Fruit fly (Drosophila melanogaster) whole organism, embryonic: ENCODE data around the gene CG14965.

Experiments used
- C15 ChIP-seq: fragments of 200-800 bp; sonication (Bioruptor generic); IDR thresholded peaks from 3 replicates; pipeline ENCODE4 v1.3.6; 2022; ENCODE audit warnings: missing biosample characterization, missing genetic modification characterization
- CG10267 ChIP-seq: fragments of 200-800 bp; sonication (Bioruptor generic); optimal IDR thresholded peaks from 2 replicates; lab custom pipeline; 2018; ENCODE audit warnings: missing biosample characterization, mild to moderate bottlenecking, missing genetic modification characterization, moderate library complexity
- CG10366 ChIP-seq: fragments of 200-800 bp; sonication (Bioruptor generic); IDR thresholded peaks from 2 replicates; pipeline ENCODE4 v1.3.6; 2022; ENCODE audit warnings: missing biosample characterization, missing genetic modification characterization
- CG13424 ChIP-seq: fragments of 200-800 bp; sonication (Bioruptor generic); optimal IDR thresholded peaks from 2 replicates; lab custom pipeline; 2019; ENCODE audit warnings: missing biosample characterization, mild to moderate bottlenecking, missing genetic modification characterization, moderate library complexity
- CG14014 ChIP-seq: fragments of 200-800 bp; sonication (Bioruptor generic); IDR thresholded peaks from 2 replicates; pipeline ENCODE4 v1.3.6; 2022; ENCODE audit warnings: missing biosample characterization, missing genetic modification characterization
- CG14860 ChIP-seq: fragments of 200-800 bp; sonication (Bioruptor generic); IDR thresholded peaks from 3 replicates; pipeline ENCODE4 v1.3.6; 2022; ENCODE audit warnings: missing biosample characterization, missing genetic modification characterization; ENCODE audit not compliant: partially characterized antibody
- CG16815 ChIP-seq: fragments of 200-800 bp; sonication (Bioruptor generic); optimal IDR thresholded peaks from 3 replicates; lab custom pipeline; 2017; ENCODE audit warnings: missing biosample characterization, mild to moderate bottlenecking, missing genetic modification characterization
- CG2120 ChIP-seq: fragments of 200-800 bp; sonication (Bioruptor generic); optimal IDR thresholded peaks from 3 replicates; lab custom pipeline; 2016; ENCODE audit warnings: missing biosample characterization, missing genetic modification characterization
- CG2678 ChIP-seq: fragments of 200-800 bp; sonication (Bioruptor generic); optimal IDR thresholded peaks from 3 replicates; lab custom pipeline; 2019; ENCODE audit warnings: missing biosample characterization, mild to moderate bottlenecking, missing genetic modification characterization, moderate library complexity
- CG30431 ChIP-seq: fragments of 200-800 bp; sonication (Bioruptor generic); optimal IDR thresholded peaks from 2 replicates; lab custom pipeline; 2017; ENCODE audit warnings: missing biosample characterization, missing genetic modification characterization
- CG7556 ChIP-seq: fragments of 200-800 bp; sonication (Bioruptor generic); optimal IDR thresholded peaks from 2 replicates; lab custom pipeline; 2017; ENCODE audit warnings: missing biosample characterization, mild to moderate bottlenecking, missing genetic modification characterization
- CG7745 ChIP-seq: fragments of 200-800 bp; sonication (Bioruptor generic); optimal IDR thresholded peaks from 2 replicates; lab custom pipeline; 2018; ENCODE audit warnings: missing biosample characterization, mild to moderate bottlenecking, missing genetic modification characterization, moderate library complexity
- CG8765 ChIP-seq: fragments of 200-800 bp; sonication (Bioruptor generic); IDR thresholded peaks from 2 replicates; pipeline ENCODE4 v1.3.6; 2022; ENCODE audit warnings: missing biosample characterization, missing genetic modification characterization
- ERR ChIP-seq: fragments of 200-800 bp; sonication (Bioruptor generic); optimal IDR thresholded peaks from 2 replicates; lab custom pipeline; 2016; ENCODE audit warnings: missing biosample characterization, missing genetic modification characterization
- Hey ChIP-seq: fragments of 200-800 bp; sonication (Bioruptor generic); optimal IDR thresholded peaks from 3 replicates; lab custom pipeline; 2018; ENCODE audit warnings: missing biosample characterization, mild to moderate bottlenecking, missing genetic modification characterization
- MTF-1 ChIP-seq: fragments of 200-800 bp; sonication (Bioruptor generic); optimal IDR thresholded peaks from 2 replicates; lab custom pipeline; 2018; ENCODE audit warnings: missing biosample characterization, mild to moderate bottlenecking, missing genetic modification characterization, borderline replicate concordance
- Mes4 ChIP-seq: fragments of 200-800 bp; sonication (Bioruptor generic); optimal IDR thresholded peaks from 2 replicates; lab custom pipeline; 2016; ENCODE audit warnings: missing biosample characterization, missing genetic modification characterization
- NK7.1 ChIP-seq: fragments of 200-800 bp; sonication (Bioruptor generic); optimal IDR thresholded peaks from 3 replicates; lab custom pipeline; 2016; ENCODE audit warnings: missing biosample characterization, missing genetic modification characterization
- Stat92E ChIP-seq, 3 experiments: fragments of >200 bp in 2 of 3; fragments of 200-800 bp in 1 of 3; sonication (Bioruptor generic) in 1 of 3; optimal IDR thresholded peaks; 2 replicates each; lab custom pipeline; 2017 to 2019; ENCODE audit warnings: missing biosample characterization in 3 of 3, missing genetic modification characterization in 3 of 3, mild to moderate bottlenecking in 1 of 3, moderate library complexity in 1 of 3
- Usf ChIP-seq: fragments of 200-800 bp; sonication (Bioruptor generic); optimal IDR thresholded peaks from 2 replicates; lab custom pipeline; 2017; ENCODE audit warnings: missing genotype, missing biosample characterization, missing genetic modification characterization
- ato ChIP-seq: fragments of 200-800 bp; sonication (Bioruptor generic); IDR thresholded peaks from 2 replicates; pipeline ENCODE4 v1.3.6; 2022; ENCODE audit warnings: missing biosample characterization, missing genetic modification characterization; ENCODE audit not compliant: partially characterized antibody
- bab2 ChIP-seq: fragments of 200-800 bp; sonication (Bioruptor generic); optimal IDR thresholded peaks from 2 replicates; lab custom pipeline; 2016; ENCODE audit warnings: missing biosample characterization, missing genetic modification characterization
- bbx ChIP-seq: fragments of 200-800 bp; sonication (Bioruptor generic); IDR thresholded peaks from 2 replicates; pipeline ENCODE4 v1.3.6; 2022; ENCODE audit warnings: missing biosample characterization, missing genetic modification characterization; ENCODE audit not compliant: partially characterized antibody
- bsh ChIP-seq, 2 experiments: fragments of 200-800 bp; sonication (Bioruptor generic); optimal IDR thresholded peaks; 2 replicates each; lab custom pipeline; 2017 to 2018; ENCODE audit warnings: mild to moderate bottlenecking in 2 of 2, missing biosample characterization in 2 of 2, missing genetic modification characterization in 2 of 2, moderate library complexity in 1 of 2
- cg ChIP-seq: fragments of 200-800 bp; sonication (Bioruptor generic); optimal IDR thresholded peaks from 3 replicates; lab custom pipeline; 2019; ENCODE audit warnings: missing biosample characterization, mild to moderate bottlenecking, missing genetic modification characterization, moderate library complexity
- chinmo ChIP-seq: fragments of 200-800 bp; sonication (Bioruptor generic); IDR thresholded peaks from 4 replicates; pipeline ENCODE4 v1.3.6; 2022; ENCODE audit warnings: missing biosample characterization, missing genetic modification characterization; ENCODE audit not compliant: partially characterized antibody
- chn ChIP-seq: fragments of 200-800 bp; sonication (Bioruptor generic); optimal IDR thresholded peaks from 2 replicates; lab custom pipeline; 2016; ENCODE audit warnings: missing biosample characterization, missing genetic modification characterization
- corto ChIP-seq: fragments of 200-800 bp; sonication (Bioruptor generic); optimal IDR thresholded peaks from 2 replicates; lab custom pipeline; 2016; ENCODE audit warnings: missing biosample characterization, mild to moderate bottlenecking, missing genetic modification characterization, moderate library complexity
- crp ChIP-seq, 2 experiments: fragments of 200-800 bp; sonication (Bioruptor generic); optimal IDR thresholded peaks; 2 replicates in 1 of 2; 3 replicates in 1 of 2; lab custom pipeline; 2017; ENCODE audit warnings: missing biosample characterization in 2 of 2, missing genetic modification characterization in 2 of 2, mild to moderate bottlenecking in 1 of 2, moderate library complexity in 1 of 2
- dmrt11E ChIP-seq: fragments of 200-800 bp; sonication (Bioruptor generic); optimal IDR thresholded peaks from 3 replicates; lab custom pipeline; 2018; ENCODE audit warnings: missing biosample characterization, mild to moderate bottlenecking, missing genetic modification characterization, moderate library complexity
- fru ChIP-seq: fragments of >200 bp; optimal IDR thresholded peaks from 2 replicates; lab custom pipeline; 2017
- gt ChIP-seq: fragments of 200-800 bp; sonication (Bioruptor generic); IDR thresholded peaks from 2 replicates; pipeline ENCODE4 v1.3.6; 2022; ENCODE audit warnings: missing biosample characterization, missing genetic modification characterization
- hkb ChIP-seq, 2 experiments: fragments of 200-800 bp in 1 of 2; fragments of >200 bp in 1 of 2; sonication (Bioruptor generic) in 1 of 2; IDR thresholded peaks in 1 of 2; optimal IDR thresholded peaks in 1 of 2; 2 replicates each; pipeline versions ENCODE4 v1.3.6 to Lab custom; 2017 to 2022; ENCODE audit warnings: missing biosample characterization in 1 of 2, missing genetic modification characterization in 1 of 2
- hth ChIP-seq: fragments of >200 bp; optimal IDR thresholded peaks from 2 replicates; lab custom pipeline; 2017; ENCODE audit warnings: inconsistent platforms
- nmo ChIP-seq: fragments of 200-800 bp; sonication (Bioruptor generic); optimal IDR thresholded peaks from 2 replicates; lab custom pipeline; 2018; ENCODE audit warnings: missing biosample characterization, mild to moderate bottlenecking, missing genetic modification characterization, moderate library complexity
- pfk ChIP-seq: fragments of 200-800 bp; sonication (Bioruptor generic); optimal IDR thresholded peaks from 2 replicates; lab custom pipeline; 2018; ENCODE audit warnings: missing biosample characterization, mild to moderate bottlenecking, missing genetic modification characterization, moderate library complexity
- prd ChIP-seq, 3 experiments: fragments of >200 bp in 2 of 3; fragments of 200-800 bp in 1 of 3; sonication (Bioruptor generic) in 1 of 3; optimal IDR thresholded peaks in 2 of 3; IDR thresholded peaks in 1 of 3; 2 replicates in 2 of 3; 3 replicates in 1 of 3; pipeline versions ENCODE4 v1.3.6 to Lab custom; 2017 to 2022; ENCODE audit warnings: missing biosample characterization in 1 of 3, missing genetic modification characterization in 1 of 3
- pzg ChIP-seq: fragments of 200-800 bp; sonication (Bioruptor generic); optimal IDR thresholded peaks from 3 replicates; lab custom pipeline; 2018; ENCODE audit warnings: missing biosample characterization, mild to moderate bottlenecking, missing genetic modification characterization, moderate library complexity
- run ChIP-seq: fragments of 200-800 bp; sonication (Bioruptor generic); optimal IDR thresholded peaks from 3 replicates; lab custom pipeline; 2018; ENCODE audit warnings: missing biosample characterization, mild to moderate bottlenecking, missing genetic modification characterization
- sima ChIP-seq: fragments of 200-800 bp; sonication (Bioruptor generic); optimal IDR thresholded peaks from 2 replicates; lab custom pipeline; 2016; ENCODE audit warnings: missing biosample characterization, missing genetic modification characterization
- sna ChIP-seq: fragments of 200-800 bp; sonication (Bioruptor generic); IDR thresholded peaks from 2 replicates; pipeline ENCODE4 v1.3.6; 2022; ENCODE audit warnings: missing biosample characterization, missing genetic modification characterization; ENCODE audit not compliant: partially characterized antibody
- sug ChIP-seq: fragments of 200-800 bp; optimal IDR thresholded peaks from 2 replicates; lab custom pipeline; 2019; ENCODE audit warnings: missing biosample characterization, mild to moderate bottlenecking, missing genetic modification characterization, moderate library complexity
- ttk ChIP-seq: fragments of 200-800 bp; sonication (Bioruptor generic); IDR thresholded peaks from 2 replicates; pipeline ENCODE4 v2.1.2; 2022; ENCODE audit warnings: missing biosample characterization, missing genetic modification characterization
- twi ChIP-seq: fragments of 200-800 bp; optimal IDR thresholded peaks from 2 replicates; lab custom pipeline; 2019; ENCODE audit warnings: missing biosample characterization, mild to moderate bottlenecking, missing genetic modification characterization, moderate library complexity
- zen ChIP-seq: fragments of 200-800 bp; sonication (Bioruptor generic); optimal IDR thresholded peaks from 3 replicates; lab custom pipeline; 2018; ENCODE audit warnings: missing biosample characterization, mild to moderate bottlenecking, missing genetic modification characterization, moderate library complexity

Gene CG14965

dm6 chr3L:3161968-3162367 lies 30.3 kb downstream of the CG14965 start, which contains the start of gene rasp (continued):
- TF ChIP-seq zen (tag; lab: Kevin White, UChicago) (peak; percentile 10), CG14014 (GFP tag; lab: Robert Waterston, UW) (no peak), hth (no peak), fru (lab: Kevin White, UChicago) (no peak)
- TF ChIP-seq, all 482 proteins: peak for 28

DNA sequence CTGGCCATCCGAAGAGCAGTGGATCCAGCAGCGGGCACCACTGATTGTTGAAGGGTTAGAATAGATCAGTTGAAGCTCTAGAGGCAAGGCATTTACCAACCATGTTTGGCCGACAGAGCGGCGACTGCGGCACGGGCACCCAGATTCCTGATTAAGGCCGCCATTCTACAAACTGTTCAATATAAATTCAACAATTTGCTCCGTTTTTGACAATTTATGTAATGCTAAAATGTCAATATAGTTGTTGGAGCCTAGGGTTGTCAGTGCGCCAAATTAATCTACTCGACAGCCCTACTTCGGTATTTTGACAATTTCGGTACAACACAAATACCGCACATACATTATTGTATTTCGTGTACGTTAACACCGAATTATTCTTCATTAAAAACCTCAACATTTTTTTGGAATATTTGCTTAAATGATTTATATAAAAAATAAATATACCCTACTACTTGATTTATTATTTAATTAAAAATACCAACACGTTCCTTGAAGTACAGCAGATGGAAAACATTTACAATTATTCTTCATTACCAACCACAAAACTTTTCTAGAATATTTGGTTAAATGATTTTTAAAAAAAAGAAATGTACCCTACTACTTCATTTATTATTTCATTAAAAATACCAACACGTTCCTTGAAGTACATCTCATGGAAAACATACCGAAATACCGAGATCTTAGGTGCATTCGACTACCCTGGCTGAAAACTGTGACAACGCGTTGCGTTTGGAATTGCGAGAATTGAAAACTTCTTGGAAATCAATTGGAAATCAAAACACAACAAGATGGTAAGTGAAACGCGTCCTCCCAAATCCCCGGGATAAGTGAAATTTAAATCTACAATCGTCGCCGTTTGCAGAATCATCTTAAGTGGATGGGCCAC lies 32.7 kb downstream of the CG14965 start, which contains the start of the genes ND-30 and CG15812:
Gene ND-30 (minus strand): TSS at position 270 of the 886 bp plus-strand sequence.
Gene CG15812 (plus strand): TSS at position 683 of the 886 bp plus-strand sequence.
- TF ChIP-seq nmo (GFP tag; lab: Kevin White, UChicago): peak; percentile 48
- no peak for TF ChIP-seq CG7745 (tag; lab: Kevin White, UChicago)
- peak; percentile 24 for TF ChIP-seq CG7556 (GFP tag; lab: Kevin White, UChicago)
- TF ChIP-seq MTF-1 (GFP tag; lab: Kevin White, UChicago): no peak
- no peak for TF ChIP-seq bsh (GFP tag; optimal IDR thresholded peaks at IDR 0.05; lab: Kevin White, UChicago)
- TF ChIP-seq CG10267 (tag; lab: Kevin White, UChicago): no peak
- no peak for TF ChIP-seq CG30431
- TF ChIP-seq bab2 (GFP tag; lab: Kevin White, UChicago): no peak
- TF ChIP-seq CG13424 (tag; lab: Kevin White, UChicago): peak; percentile 38
- no peak for TF ChIP-seq gt (GFP tag; lab: Robert Waterston, UW)
- TF ChIP-seq pfk (GFP tag; lab: Kevin White, UChicago): peak; percentile 94
- TF ChIP-seq hkb (optimal IDR thresholded peaks at IDR 0.05; lab: Kevin White, UChicago): no peak
- TF ChIP-seq hkb (GFP tag; IDR thresholded peaks at IDR 0.05; lab: Robert Waterston, UW): no peak
- TF ChIP-seq pzg (GFP tag; lab: Kevin White, UChicago): peak; percentile 35
- TF ChIP-seq CG8765 (GFP tag; lab: Robert Waterston, UW): no peak
- peak; percentile 40 for TF ChIP-seq dmrt11E (tag; lab: Kevin White, UChicago)
- TF ChIP-seq sna: no peak
- TF ChIP-seq CG2120 (GFP tag; lab: Kevin White, UChicago): peak; percentile 7
- TF ChIP-seq C15 (GFP tag; lab: Robert Waterston, UW): no peak
- TF ChIP-seq NK7.1: no peak
- TF ChIP-seq sug: peak; percentile 30
- TF ChIP-seq Hey (tag; lab: Kevin White, UChicago): no peak
- no peak for TF ChIP-seq bbx (GFP tag; lab: Robert Waterston, UW)
- 0 out of 4 replicates have a peak, but pooled peaks have one; percentile 29 for TF ChIP-seq chinmo (GFP tag; lab: Robert Waterston, UW)
- no peak for TF ChIP-seq prd (optimal IDR thresholded peaks at IDR 0.05; lab: Kevin White, UChicago)
- 0 out of 3 replicates have a peak, but pooled peaks have one; percentile 12 for TF ChIP-seq prd (GFP tag; IDR thresholded peaks at IDR 0.05; lab: Robert Waterston, UW)
- TF ChIP-seq ato (GFP tag; lab: Robert Waterston, UW): 0 out of 2 replicates have a peak, but pooled peaks have one; percentile 30
- no peak for TF ChIP-seq Usf (GFP tag; lab: Kevin White, UChicago)
- TF ChIP-seq ERR (GFP tag; lab: Kevin White, UChicago): no peak
- no peak for TF ChIP-seq sima (GFP tag; lab: Kevin White, UChicago)
- TF ChIP-seq corto (GFP tag; lab: Kevin White, UChicago): no peak
- TF ChIP-seq cg (GFP tag; lab: Kevin White, UChicago): no peak
- TF ChIP-seq run (tag; lab: Kevin White, UChicago): no peak
- TF ChIP-seq chn: no peak
- TF ChIP-seq ttk: no peak
- TF ChIP-seq CG14860 (GFP tag; lab: Robert Waterston, UW): no peak
- TF ChIP-seq CG10366 (GFP tag; lab: Robert Waterston, UW): no peak
- TF ChIP-seq CG2678 (tag; lab: Kevin White, UChicago): no peak
- TF ChIP-seq twi (tag; lab: Kevin White, UChicago): no peak
- no peak for TF ChIP-seq CG16815 (GFP tag; lab: Kevin White, UChicago)
- TF ChIP-seq Stat92E (GFP tag; optimal IDR thresholded peaks at IDR 0.05; lab: Kevin White, UChicago): peak in 1 of 3 experiments; percentile 43
- TF ChIP-seq Mes4: no peak
- TF ChIP-seq crp (GFP tag; optimal IDR thresholded peaks at IDR 0.05; lab: Kevin White, UChicago): no peak
